Fruit fly (Drosophila melanogaster) whole organism, embryonic: ENCODE results near the gene odd.

Experiments
- CG10209 ChIP-seq: fragments of 200-800 bp; sonication (Bioruptor generic); optimal IDR thresholded peaks from 3 replicates; lab custom pipeline; 2017; ENCODE audit warnings: missing biosample characterization, mild to moderate bottlenecking, missing genetic modification characterization, missing genetic modification reagents
- CG1024 ChIP-seq: fragments of 200-800 bp; sonication (Bioruptor generic); IDR thresholded peaks from 2 replicates; pipeline ENCODE4 v1.3.6; 2022; ENCODE audit warnings: missing biosample characterization, missing genetic modification characterization
- CG10366 ChIP-seq: fragments of 200-800 bp; sonication (Bioruptor generic); IDR thresholded peaks from 2 replicates; pipeline ENCODE4 v1.3.6; 2022; ENCODE audit warnings: missing biosample characterization, missing genetic modification characterization
- CG12391 ChIP-seq: fragments of 200-800 bp; sonication (Bioruptor generic); optimal IDR thresholded peaks from 3 replicates; lab custom pipeline; 2018; ENCODE audit warnings: missing biosample characterization, mild to moderate bottlenecking, missing genetic modification characterization, moderate library complexity
- CG12659 ChIP-seq: fragments of 200-800 bp; sonication (Bioruptor generic); optimal IDR thresholded peaks from 3 replicates; lab custom pipeline; 2017; ENCODE audit warnings: mild to moderate bottlenecking, missing biosample characterization, missing genetic modification reagents, missing genetic modification characterization
- CG14965 ChIP-seq: fragments of 200-800 bp; sonication (Bioruptor generic); optimal IDR thresholded peaks from 2 replicates; lab custom pipeline; 2016; ENCODE audit warnings: missing biosample characterization, missing genetic modification characterization, borderline replicate concordance
- CG16815 ChIP-seq: fragments of 200-800 bp; sonication (Bioruptor generic); optimal IDR thresholded peaks from 3 replicates; lab custom pipeline; 2017; ENCODE audit warnings: missing biosample characterization, mild to moderate bottlenecking, missing genetic modification characterization
- CG17328 ChIP-seq: fragments of 200-800 bp; sonication (Bioruptor generic); IDR thresholded peaks from 2 replicates; pipeline ENCODE4 v1.3.6; 2022; ENCODE audit warnings: missing biosample characterization, missing genetic modification characterization
- CG17829 ChIP-seq: fragments of 200-800 bp; optimal IDR thresholded peaks from 2 replicates; lab custom pipeline; 2019; ENCODE audit warnings: missing biosample characterization, mild to moderate bottlenecking, missing genetic modification characterization, moderate library complexity
- CG2199 ChIP-seq: fragments of 200-800 bp; sonication (Bioruptor generic); IDR thresholded peaks from 3 replicates; pipeline ENCODE4 v1.3.6; 2022; ENCODE audit warnings: missing biosample characterization, missing genetic modification characterization
- CG32772 ChIP-seq: fragments of 200-800 bp; sonication (Bioruptor generic); IDR thresholded peaks from 2 replicates; pipeline ENCODE4 v1.3.6; 2022; ENCODE audit warnings: missing biosample characterization, missing genetic modification characterization
- CG3995 ChIP-seq: fragments of 200-800 bp; sonication (Bioruptor generic); optimal IDR thresholded peaks from 3 replicates; lab custom pipeline; 2016; ENCODE audit warnings: missing biosample characterization, missing genetic modification characterization
- CG4282 ChIP-seq: fragments of 200-800 bp; sonication (Bioruptor generic); optimal IDR thresholded peaks from 2 replicates; lab custom pipeline; 2016; ENCODE audit warnings: missing biosample characterization, missing genetic modification characterization
- CG43689 ChIP-seq: fragments of 200-800 bp; sonication (Bioruptor generic); IDR thresholded peaks from 2 replicates; pipeline ENCODE4 v1.3.6; 2022; ENCODE audit warnings: missing biosample characterization, missing genetic modification characterization
- CG4707 ChIP-seq: fragments of 200-800 bp; sonication (Bioruptor generic); optimal IDR thresholded peaks from 2 replicates; lab custom pipeline; 2018; ENCODE audit warnings: missing biosample characterization, mild to moderate bottlenecking, missing genetic modification characterization, moderate library complexity
- CG7271 ChIP-seq: fragments of 200-800 bp; sonication (Bioruptor generic); optimal IDR thresholded peaks from 2 replicates; lab custom pipeline; 2018; ENCODE audit warnings: missing biosample characterization, mild to moderate bottlenecking, missing genetic modification characterization, moderate library complexity
- CG7357 ChIP-seq: fragments of 200-800 bp; sonication (Bioruptor generic); IDR thresholded peaks from 3 replicates; pipeline ENCODE4 v1.3.6; 2022; ENCODE audit warnings: missing biosample characterization, missing genetic modification characterization
- CG7987 ChIP-seq: fragments of 200-800 bp; sonication (Bioruptor generic); optimal IDR thresholded peaks from 2 replicates; lab custom pipeline; 2018; ENCODE audit warnings: missing biosample characterization, mild to moderate bottlenecking, missing genetic modification characterization, moderate library complexity
- CrebB ChIP-seq: fragments of 200-800 bp; sonication (Bioruptor generic); optimal IDR thresholded peaks from 3 replicates; lab custom pipeline; 2018; ENCODE audit warnings: missing biosample characterization, mild to moderate bottlenecking, missing genetic modification characterization
- Dad ChIP-seq: fragments of 200-800 bp; sonication (Bioruptor generic); optimal IDR thresholded peaks from 3 replicates; lab custom pipeline; 2016; ENCODE audit warnings: missing biosample characterization, missing genetic modification characterization
- Doc3 ChIP-seq: fragments of 200-800 bp; sonication (Bioruptor generic); IDR thresholded peaks from 3 replicates; pipeline ENCODE4 v1.3.6; 2022; ENCODE audit warnings: missing biosample characterization, missing genetic modification characterization; ENCODE audit not compliant: partially characterized antibody
- Eip74EF ChIP-seq, 2 experiments: fragments of 200-800 bp in 1 of 2; fragments of >200 bp in 1 of 2; sonication (Bioruptor generic) in 1 of 2; optimal IDR thresholded peaks; 2 replicates each; lab custom pipeline; 2017 to 2019; ENCODE audit warnings: missing biosample characterization in 2 of 2, missing genetic modification characterization in 2 of 2, mild to moderate bottlenecking in 1 of 2, moderate library complexity in 1 of 2
- H2.0 ChIP-seq: fragments of 200-800 bp; sonication (Bioruptor generic); IDR thresholded peaks from 2 replicates; pipeline ENCODE4 v1.3.6; 2022; ENCODE audit warnings: missing biosample characterization, missing genetic modification characterization
- Hey ChIP-seq: fragments of 200-800 bp; sonication (Bioruptor generic); optimal IDR thresholded peaks from 3 replicates; lab custom pipeline; 2018; ENCODE audit warnings: missing biosample characterization, mild to moderate bottlenecking, missing genetic modification characterization
- Oli ChIP-seq: fragments of 200-800 bp; sonication (Bioruptor generic); optimal IDR thresholded peaks from 2 replicates; lab custom pipeline; 2018; ENCODE audit warnings: missing biosample characterization, mild to moderate bottlenecking, missing genetic modification characterization, moderate library complexity
- PHDP ChIP-seq: fragments of 200-800 bp; sonication (Bioruptor generic); optimal IDR thresholded peaks from 3 replicates; lab custom pipeline; 2018; ENCODE audit warnings: missing biosample characterization, mild to moderate bottlenecking, missing genetic modification characterization, moderate library complexity
- Rx ChIP-seq: fragments of 200-800 bp; sonication (Bioruptor generic); IDR thresholded peaks from 2 replicates; pipeline ENCODE4 v1.3.6; 2022; ENCODE audit warnings: missing biosample characterization, missing genetic modification characterization
- Stat92E ChIP-seq, 3 experiments: fragments of >200 bp in 2 of 3; fragments of 200-800 bp in 1 of 3; sonication (Bioruptor generic) in 1 of 3; optimal IDR thresholded peaks; 2 replicates each; lab custom pipeline; 2017 to 2019; ENCODE audit warnings: missing biosample characterization in 3 of 3, missing genetic modification characterization in 3 of 3, mild to moderate bottlenecking in 1 of 3, moderate library complexity in 1 of 3
- Tbp ChIP-seq: fragments of >200 bp; optimal IDR thresholded peaks from 2 replicates; lab custom pipeline; 2018; ENCODE audit warnings: missing biosample characterization, missing genetic modification characterization
- ase ChIP-seq: fragments of 200-800 bp; sonication (Bioruptor generic); IDR thresholded peaks from 3 replicates; pipeline ENCODE4 v1.3.6; 2022; ENCODE audit warnings: missing biosample characterization, missing genetic modification characterization
- bowl ChIP-seq: fragments of 200-800 bp; sonication (Bioruptor generic); IDR thresholded peaks from 2 replicates; pipeline ENCODE4 v1.3.6; 2022; ENCODE audit warnings: missing biosample characterization, missing genetic modification characterization
- caup ChIP-seq: fragments of 200-800 bp; sonication (Bioruptor generic); optimal IDR thresholded peaks from 3 replicates; lab custom pipeline; 2017; ENCODE audit warnings: missing biosample characterization, mild to moderate bottlenecking, missing genetic modification characterization, moderate library complexity; ENCODE audit not compliant: severe bottlenecking
- chif ChIP-seq, 2 experiments: fragments of 200-800 bp; sonication (Bioruptor generic); optimal IDR thresholded peaks; 3 replicates each; lab custom pipeline; 2016; ENCODE audit warnings: missing biosample characterization in 2 of 2, missing genetic modification characterization in 2 of 2
- eve ChIP-seq, 2 experiments: fragments of >200 bp; optimal IDR thresholded peaks; 2 replicates each; lab custom pipeline; 2017; ENCODE audit warnings: missing biosample characterization in 2 of 2, missing genetic modification characterization in 2 of 2
- eyg ChIP-seq: fragments of 200-800 bp; sonication (Bioruptor generic); optimal IDR thresholded peaks from 3 replicates; lab custom pipeline; 2016; ENCODE audit warnings: missing biosample characterization, missing genetic modification characterization
- grau ChIP-seq: fragments of 200-800 bp; optimal IDR thresholded peaks from 3 replicates; lab custom pipeline; 2019; ENCODE audit warnings: missing biosample characterization, mild to moderate bottlenecking, missing genetic modification characterization, moderate library complexity
- gt ChIP-seq: fragments of 200-800 bp; sonication (Bioruptor generic); IDR thresholded peaks from 2 replicates; pipeline ENCODE4 v1.3.6; 2022; ENCODE audit warnings: missing biosample characterization, missing genetic modification characterization
- kni ChIP-seq: fragments of 200-800 bp; sonication (Bioruptor generic); optimal IDR thresholded peaks from 3 replicates; lab custom pipeline; 2017; ENCODE audit warnings: mild to moderate bottlenecking, missing biosample characterization, missing genetic modification reagents, missing genetic modification characterization
- lmd ChIP-seq: fragments of 200-800 bp; sonication (Bioruptor generic); IDR thresholded peaks from 2 replicates; pipeline ENCODE4 v1.3.6; 2022; ENCODE audit warnings: missing biosample characterization, missing genetic modification characterization
- lov ChIP-seq, 2 experiments: fragments of 200-800 bp in 1 of 2; fragments of >200 bp in 1 of 2; sonication (Bioruptor generic) in 1 of 2; IDR thresholded peaks in 1 of 2; optimal IDR thresholded peaks in 1 of 2; 2 replicates in 1 of 2; 3 replicates in 1 of 2; pipeline versions ENCODE4 v1.3.6 to Lab custom; 2017 to 2022; ENCODE audit warnings: missing biosample characterization in 1 of 2, missing genetic modification characterization in 1 of 2
- odd ChIP-seq: fragments of 200-800 bp; sonication (Bioruptor generic); optimal IDR thresholded peaks from 2 replicates; lab custom pipeline; 2017; ENCODE audit warnings: missing biosample characterization, mild to moderate bottlenecking, missing genetic modification characterization
- otp ChIP-seq: fragments of 200-800 bp; sonication (Bioruptor generic); IDR thresholded peaks from 3 replicates; pipeline ENCODE4, ENCODE4 v1.3.6; 2022; ENCODE audit warnings: missing biosample characterization, missing genetic modification characterization
- peb ChIP-seq: fragments of 200-800 bp; sonication (Bioruptor generic); IDR thresholded peaks from 2 replicates; pipeline ENCODE4 v1.3.6; 2022; ENCODE audit warnings: missing biosample characterization, missing genetic modification characterization
- ranshi ChIP-seq: fragments of 200-800 bp; sonication (Bioruptor generic); IDR thresholded peaks from 2 replicates; pipeline ENCODE4 v1.3.6; 2022; ENCODE audit warnings: missing biosample characterization, missing genetic modification characterization
- sd ChIP-seq: fragments of 200-800 bp; sonication (Bioruptor generic); optimal IDR thresholded peaks from 3 replicates; lab custom pipeline; 2018; ENCODE audit warnings: missing biosample characterization, mild to moderate bottlenecking, missing genetic modification characterization, moderate library complexity
- stwl ChIP-seq: fragments of 200-800 bp; sonication (Bioruptor generic); optimal IDR thresholded peaks from 3 replicates; lab custom pipeline; 2018; ENCODE audit warnings: missing biosample characterization, mild to moderate bottlenecking, missing genetic modification characterization, moderate library complexity
- trh ChIP-seq: fragments of 200-800 bp; sonication (Bioruptor generic); optimal IDR thresholded peaks from 2 replicates; lab custom pipeline; 2016; ENCODE audit warnings: missing biosample characterization, missing genetic modification characterization
- z ChIP-seq: fragments of 200-800 bp; sonication (Bioruptor generic); IDR thresholded peaks from 3 replicates; pipeline ENCODE4 v1.3.6; 2022; ENCODE audit warnings: missing biosample characterization, missing genetic modification characterization

odd gene

DNA sequence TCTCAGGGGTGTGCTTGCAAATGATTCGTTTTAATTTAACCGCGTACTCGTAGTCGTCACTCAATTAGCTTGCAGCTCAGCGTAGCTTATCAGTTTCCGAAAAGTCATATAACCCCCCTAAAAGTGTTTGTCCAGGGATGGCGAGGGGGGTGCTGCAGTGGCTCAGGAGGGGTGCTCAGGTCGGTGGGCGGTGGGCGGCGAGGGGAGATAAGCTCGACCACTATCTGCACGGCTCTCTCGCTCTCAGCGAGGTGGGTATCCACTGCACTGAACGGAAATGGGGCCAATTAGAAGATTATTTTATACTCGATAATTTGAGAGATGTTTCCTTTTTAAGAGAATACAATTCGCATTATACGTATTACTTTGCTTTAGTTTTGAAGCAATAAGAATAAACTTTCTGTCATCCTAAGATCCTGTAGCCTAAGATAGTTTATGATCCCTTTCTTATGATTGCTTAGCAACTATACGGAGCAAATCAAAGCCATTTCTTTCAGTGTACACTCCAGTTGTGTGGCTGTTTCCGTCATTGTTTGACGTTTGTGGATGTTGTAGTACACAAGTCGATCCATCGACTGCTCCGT lies 33.3 kb downstream of the odd start (continued):
- TF ChIP-seq Doc3 (GFP tag; lab: Robert Waterston, UW) (no peak), stwl (tag; lab: Kevin White, UChicago) (no peak), lmd (GFP tag; lab: Robert Waterston, UW) (peak; percentile 75), H2.0 (peak; percentile 27; the same call in 1 of the 2 replicates), CG4282 (GFP tag; lab: Kevin White, UChicago) (no peak), CG4707 (GFP tag; lab: Kevin White, UChicago) (no peak), CG17829 (tag; lab: Kevin White, UChicago) (peak; percentile 57), eyg (GFP tag; lab: Kevin White, UChicago) (no peak), CG12391 (tag; lab: Kevin White, UChicago) (peak; percentile 77), Dad (GFP tag; lab: Kevin White, UChicago) (peak; percentile 29), kni (GFP tag; lab: Kevin White, UChicago) (no peak), CG16815 (peak; percentile 37), lov (optimal IDR thresholded peaks at IDR 0.05; lab: Kevin White, UChicago) (no peak), lov (GFP tag; IDR thresholded peaks at IDR 0.05; lab: Robert Waterston, UW) (no peak), CG7357 (GFP tag; lab: Robert Waterston, UW) (peak; percentile 74; the same call in 2 of the 3 replicates), CG3995 (no peak), ranshi (GFP tag; lab: Robert Waterston, UW) (no peak), otp (GFP tag; lab: Robert Waterston, UW) (0 out of 3 replicates have a peak, but pooled peaks have one; percentile 13), trh (no peak), gt (GFP tag; lab: Robert Waterston, UW) (no peak), bowl (GFP tag; lab: Robert Waterston, UW) (no peak), CG10366 (GFP tag; lab: Robert Waterston, UW) (peak; percentile 63; the same call in 1 of the 2 replicates), chif (GFP tag; optimal IDR thresholded peaks at IDR 0.05; lab: Kevin White, UChicago) (peak; percentile 71 to 73), Eip74EF (GFP tag; optimal IDR thresholded peaks at IDR 0.05; lab: Kevin White, UChicago) (peak in 1 of 2 experiments; percentile 55), PHDP (tag; lab: Kevin White, UChicago) (peak; percentile 74), CG7271 (no peak), CG12659 (GFP tag; lab: Kevin White, UChicago) (peak; percentile 59), CG14965 (GFP tag; lab: Kevin White, UChicago) (no peak), ase (0 out of 3 replicates have a peak, but pooled peaks have one; percentile 37), Oli (tag; lab: Kevin White, UChicago) (peak; percentile 80), Stat92E (GFP tag; optimal IDR thresholded peaks at IDR 0.05; lab: Kevin White, UChicago) (no peak), CG17328 (GFP tag; lab: Robert Waterston, UW) (0 out of 2 replicates have a peak, but pooled peaks have one; percentile 6), Rx (GFP tag; lab: Robert Waterston, UW) (no peak), CG43689 (no peak), CG1024 (GFP tag; lab: Robert Waterston, UW) (no peak)

DNA sequence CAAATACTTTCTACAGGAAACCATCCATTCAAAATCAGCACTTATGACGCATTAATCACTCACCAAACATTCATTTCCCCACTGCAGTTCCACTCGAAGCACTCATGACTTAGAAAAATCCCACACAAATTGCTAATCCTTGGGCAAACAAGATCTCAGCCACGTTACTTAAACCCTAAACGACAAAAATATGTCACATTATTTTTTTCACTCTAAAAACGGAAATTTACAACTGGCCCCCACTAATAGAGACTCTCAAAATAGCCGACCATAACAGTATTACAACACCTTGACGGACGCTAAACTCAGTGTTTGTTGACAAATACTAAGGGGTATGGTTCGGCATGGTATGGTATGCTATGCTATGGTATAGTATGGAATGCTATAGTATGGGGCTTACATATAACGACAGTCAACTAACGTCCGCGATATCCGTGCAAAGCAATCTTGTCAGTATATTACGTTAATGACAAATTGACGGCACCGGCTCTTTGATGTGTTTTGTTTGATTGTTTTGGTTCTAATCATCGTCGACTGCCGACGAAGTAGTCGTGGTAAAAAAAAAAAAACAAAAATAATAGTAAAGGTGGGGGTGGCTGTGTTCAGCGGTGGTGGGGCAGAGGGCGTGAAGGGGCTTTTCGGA lies 33.9 kb downstream of the odd start:
- TF ChIP-seq grau (tag; lab: Kevin White, UChicago) (peak; percentile 5), Rx (GFP tag; lab: Robert Waterston, UW) (no peak), eve (GFP tag; optimal IDR thresholded peaks at IDR 0.05; lab: Kevin White, UChicago) (peak in 1 of 2 experiments; percentile 60), Tbp (GFP tag; lab: Kevin White, UChicago) (no peak), CG2199 (0 out of 3 replicates have a peak, but pooled peaks have one; percentile 7), CG10209 (GFP tag; lab: Kevin White, UChicago) (no peak), CG32772 (GFP tag; lab: Robert Waterston, UW) (peak; percentile 40), caup (no peak), PHDP (tag; lab: Kevin White, UChicago) (peak; percentile 2), CrebB (tag; lab: Kevin White, UChicago) (no peak), Hey (no peak), CG7987 (peak; percentile 32), sd (tag; lab: Kevin White, UChicago) (peak; percentile 66), peb (no peak), z (GFP tag; lab: Robert Waterston, UW) (peak; percentile 56; the same call in 1 of the 3 replicates), odd (peak; percentile 3)
